Worm (Caenorhabditis elegans) whole organism, L4/young adult: ENCODE measurements around the gene prp-19.

Experiments used
- dao-5 ChIP-seq: sonication (generic microtip); optimal IDR thresholded peaks from 2 replicates; lab custom pipeline; 2016; ENCODE audit warnings: missing genotype, missing genetic modification characterization, moderate library complexity, missing compliant biosample characterization
- him-1 ChIP-seq: sonication (generic microtip); optimal IDR thresholded peaks from 2 replicates; lab custom pipeline; 2016; ENCODE audit warnings: missing genotype, missing genetic modification reagents, missing genetic modification characterization, missing compliant biosample characterization

DNA sequence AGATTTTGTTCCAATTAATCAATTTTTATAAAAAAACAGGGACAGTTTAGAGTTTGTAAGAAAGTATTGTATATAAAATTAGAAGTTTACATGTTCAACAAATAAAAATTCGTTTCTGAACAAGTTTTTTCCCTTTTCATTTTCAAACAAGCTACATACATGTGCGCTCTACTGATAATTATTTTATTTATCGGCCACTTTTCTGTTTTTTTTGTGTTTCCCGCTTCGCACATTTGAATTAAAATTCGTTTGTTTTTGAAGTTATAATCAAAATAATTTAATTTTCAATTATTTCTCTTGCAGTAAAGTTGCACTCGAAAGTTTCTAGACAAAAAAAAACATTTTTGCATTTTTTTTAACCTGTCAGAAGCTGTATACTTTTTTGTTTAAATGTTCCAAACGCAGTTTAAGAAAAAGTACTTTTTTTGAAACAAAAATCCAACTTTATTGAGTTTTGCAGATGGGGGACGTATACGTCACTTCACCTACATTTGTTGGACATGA is 18.9 kb upstream of the prp-19 start, which contains the start of gene hira-1:
- no peak for TF ChIP-seq dao-5
- TF ChIP-seq him-1 (tag; lab: Kevin White, UChicago): no peak
